Fruit fly (Drosophila melanogaster) whole organism, embryonic: Measurements from ENCODE around the gene Pvf2.
A peak's percentile ranks its signal among the peaks of the same experiment; 100 is the strongest.

Experiments used
- Abd-B ChIP-seq: fragments of 200-800 bp; sonication (Bioruptor generic); optimal IDR thresholded peaks from 2 replicates; lab custom pipeline; 2018; ENCODE audit warnings: missing biosample characterization, mild to moderate bottlenecking, missing genetic modification characterization, moderate library complexity
- Ada2b ChIP-seq: fragments of 200-800 bp; sonication (Bioruptor generic); IDR thresholded peaks from 2 replicates; pipeline ENCODE4 v1.3.6; 2022; ENCODE audit warnings: missing biosample characterization, missing genetic modification characterization
- CG10147 ChIP-seq: fragments of 200-800 bp; sonication (Bioruptor generic); optimal IDR thresholded peaks from 2 replicates; lab custom pipeline; 2019; ENCODE audit warnings: missing biosample characterization, mild to moderate bottlenecking, missing genetic modification characterization, moderate library complexity
- CG11504 ChIP-seq: fragments of 200-800 bp; sonication (Bioruptor generic); optimal IDR thresholded peaks from 3 replicates; lab custom pipeline; 2019; ENCODE audit warnings: missing biosample characterization, mild to moderate bottlenecking, missing genetic modification characterization, moderate library complexity
- CG11695 ChIP-seq: fragments of 200-800 bp; sonication (Bioruptor generic); IDR thresholded peaks from 3 replicates; pipeline ENCODE4 v1.3.6; 2022; ENCODE audit warnings: missing biosample characterization, missing genetic modification characterization
- CG12071 ChIP-seq: fragments of 200-800 bp; sonication (Bioruptor generic); optimal IDR thresholded peaks from 3 replicates; lab custom pipeline; 2018; ENCODE audit warnings: missing biosample characterization, mild to moderate bottlenecking, missing genetic modification characterization
- CG12391 ChIP-seq: fragments of 200-800 bp; sonication (Bioruptor generic); optimal IDR thresholded peaks from 3 replicates; lab custom pipeline; 2018; ENCODE audit warnings: missing biosample characterization, mild to moderate bottlenecking, missing genetic modification characterization, moderate library complexity
- CG13287 ChIP-seq: fragments of 200-800 bp; sonication (Bioruptor generic); IDR thresholded peaks from 2 replicates; pipeline ENCODE4 v1.3.6; 2022; ENCODE audit warnings: missing biosample characterization, missing genetic modification characterization; ENCODE audit not compliant: partially characterized antibody
- CG13624 ChIP-seq: fragments of 200-800 bp; sonication (Bioruptor generic); optimal IDR thresholded peaks from 2 replicates; lab custom pipeline; 2016; ENCODE audit warnings: missing biosample characterization, missing genetic modification characterization
- CG13775 ChIP-seq: fragments of 200-800 bp; sonication (Bioruptor generic); optimal IDR thresholded peaks from 3 replicates; lab custom pipeline; 2017; ENCODE audit warnings: missing biosample characterization, mild to moderate bottlenecking, missing genetic modification characterization
- CG14710 ChIP-seq: fragments of 200-800 bp; sonication (Bioruptor generic); optimal IDR thresholded peaks from 3 replicates; lab custom pipeline; 2019; ENCODE audit warnings: missing biosample characterization, mild to moderate bottlenecking, missing genetic modification characterization, moderate library complexity
- CG15011 ChIP-seq: fragments of 200-800 bp; sonication (Bioruptor generic); optimal IDR thresholded peaks from 3 replicates; lab custom pipeline; 2018; ENCODE audit warnings: missing biosample characterization, mild to moderate bottlenecking, missing genetic modification characterization
- CG15479 ChIP-seq: fragments of 200-800 bp; sonication (Bioruptor generic); optimal IDR thresholded peaks from 3 replicates; lab custom pipeline; 2019; ENCODE audit warnings: missing biosample characterization, mild to moderate bottlenecking, missing genetic modification characterization, moderate library complexity
- CG18262 ChIP-seq: fragments of 200-800 bp; optimal IDR thresholded peaks from 3 replicates; lab custom pipeline; 2019; ENCODE audit warnings: missing biosample characterization, mild to moderate bottlenecking, missing genetic modification characterization, moderate library complexity
- CG3726 ChIP-seq: fragments of 200-800 bp; sonication (Bioruptor generic); IDR thresholded peaks from 3 replicates; pipeline ENCODE4, ENCODE4 v1.3.6; 2022; ENCODE audit warnings: missing biosample characterization, missing genetic modification characterization
- CG4328 ChIP-seq: fragments of 200-800 bp; sonication (Bioruptor generic); optimal IDR thresholded peaks from 3 replicates; lab custom pipeline; 2017; ENCODE audit warnings: missing biosample characterization, missing genetic modification reagents, missing genetic modification characterization
- CG4854 ChIP-seq: fragments of 200-800 bp; sonication (Bioruptor generic); optimal IDR thresholded peaks from 2 replicates; lab custom pipeline; 2016; ENCODE audit warnings: missing biosample characterization, missing genetic modification characterization, inconsistent platforms
- CG6854 ChIP-seq: fragments of 200-800 bp; sonication (Bioruptor generic); optimal IDR thresholded peaks from 3 replicates; lab custom pipeline; 2017; ENCODE audit warnings: missing biosample characterization, mild to moderate bottlenecking, missing genetic modification characterization
- CG8765 ChIP-seq: fragments of 200-800 bp; sonication (Bioruptor generic); IDR thresholded peaks from 2 replicates; pipeline ENCODE4 v1.3.6; 2022; ENCODE audit warnings: missing biosample characterization, missing genetic modification characterization
- CG9797 ChIP-seq: fragments of 200-800 bp; sonication (Bioruptor generic); optimal IDR thresholded peaks from 3 replicates; lab custom pipeline; 2018; ENCODE audit warnings: missing biosample characterization, mild to moderate bottlenecking, missing genetic modification characterization
- Camta ChIP-seq: fragments of 200-800 bp; sonication (Bioruptor generic); optimal IDR thresholded peaks from 2 replicates; lab custom pipeline; 2016; ENCODE audit warnings: missing biosample characterization, missing genetic modification characterization
- Dad ChIP-seq: fragments of 200-800 bp; sonication (Bioruptor generic); optimal IDR thresholded peaks from 3 replicates; lab custom pipeline; 2016; ENCODE audit warnings: missing biosample characterization, missing genetic modification characterization
- Dll ChIP-seq: fragments of 200-800 bp; sonication (Bioruptor generic); IDR thresholded peaks from 4 replicates; pipeline ENCODE4 v1.3.6; 2022; ENCODE audit warnings: missing biosample characterization, missing genetic modification characterization; ENCODE audit not compliant: partially characterized antibody
- Dp ChIP-seq: fragments of 200-800 bp; sonication (Bioruptor generic); optimal IDR thresholded peaks from 2 replicates; lab custom pipeline; 2018; ENCODE audit warnings: missing biosample characterization, mild to moderate bottlenecking, missing genetic modification characterization, moderate library complexity
- H15 ChIP-seq: fragments of 200-800 bp; sonication (Bioruptor generic); IDR thresholded peaks from 3 replicates; pipeline ENCODE4 v1.3.6; 2022; ENCODE audit warnings: missing biosample characterization, missing genetic modification characterization
- MTF-1 ChIP-seq: fragments of 200-800 bp; sonication (Bioruptor generic); optimal IDR thresholded peaks from 2 replicates; lab custom pipeline; 2018; ENCODE audit warnings: missing biosample characterization, mild to moderate bottlenecking, missing genetic modification characterization, borderline replicate concordance
- Mes4 ChIP-seq: fragments of 200-800 bp; sonication (Bioruptor generic); optimal IDR thresholded peaks from 2 replicates; lab custom pipeline; 2016; ENCODE audit warnings: missing biosample characterization, missing genetic modification characterization
- Rfx ChIP-seq: fragments of 200-800 bp; sonication (Bioruptor generic); IDR thresholded peaks from 2 replicates; pipeline ENCODE4 v1.3.6; 2022; ENCODE audit warnings: missing biosample characterization, missing genetic modification characterization
- Spps ChIP-seq: fragments of 200-800 bp; sonication (Bioruptor generic); optimal IDR thresholded peaks from 2 replicates; lab custom pipeline; 2018; ENCODE audit warnings: missing biosample characterization, mild to moderate bottlenecking, missing genetic modification characterization
- Taf1 ChIP-seq: fragments of 200-800 bp; sonication (Bioruptor generic); IDR thresholded peaks from 2 replicates; pipeline ENCODE4 v1.3.6; 2022; ENCODE audit warnings: missing biosample characterization, missing genetic modification characterization
- crp ChIP-seq, 2 experiments: fragments of 200-800 bp; sonication (Bioruptor generic); optimal IDR thresholded peaks; 2 replicates in 1 of 2; 3 replicates in 1 of 2; lab custom pipeline; 2017; ENCODE audit warnings: missing biosample characterization in 2 of 2, missing genetic modification characterization in 2 of 2, mild to moderate bottlenecking in 1 of 2, moderate library complexity in 1 of 2
- cwo ChIP-seq: fragments of 200-800 bp; sonication (Bioruptor generic); optimal IDR thresholded peaks from 3 replicates; lab custom pipeline; 2017; ENCODE audit warnings: missing biosample characterization, missing genetic modification characterization, mild to moderate bottlenecking, moderate library complexity, missing genetic modification reagents
- dati ChIP-seq: fragments of 200-800 bp; sonication (Bioruptor generic); IDR thresholded peaks from 2 replicates; pipeline ENCODE4 v1.3.6; 2022; ENCODE audit warnings: missing biosample characterization, missing genetic modification characterization
- dm ChIP-seq: fragments of 200-800 bp; sonication (Bioruptor generic); optimal IDR thresholded peaks from 3 replicates; lab custom pipeline; 2016; ENCODE audit warnings: missing biosample characterization, missing genetic modification characterization
- fd102C ChIP-seq: fragments of 200-800 bp; sonication (Bioruptor generic); optimal IDR thresholded peaks from 2 replicates; lab custom pipeline; 2018; ENCODE audit warnings: missing biosample characterization, mild to moderate bottlenecking, missing genetic modification characterization, moderate library complexity
- gce ChIP-seq: fragments of 200-800 bp; sonication (Bioruptor generic); IDR thresholded peaks from 3 replicates; pipeline ENCODE4 v1.3.6; 2022; ENCODE audit warnings: missing biosample characterization, missing genetic modification characterization
- her ChIP-seq: fragments of 200-800 bp; sonication (Bioruptor generic); optimal IDR thresholded peaks from 2 replicates; lab custom pipeline; 2016; ENCODE audit warnings: missing biosample characterization, missing genetic modification characterization
- klu ChIP-seq: fragments of 200-800 bp; sonication (Bioruptor generic); IDR thresholded peaks from 2 replicates; pipeline ENCODE4 v1.3.6; 2022; ENCODE audit warnings: missing biosample characterization, missing genetic modification characterization
- mam ChIP-seq: fragments of 200-800 bp; sonication (Bioruptor generic); optimal IDR thresholded peaks from 3 replicates; lab custom pipeline; 2016; ENCODE audit warnings: missing biosample characterization, missing genetic modification characterization
- run ChIP-seq: fragments of 200-800 bp; sonication (Bioruptor generic); optimal IDR thresholded peaks from 3 replicates; lab custom pipeline; 2018; ENCODE audit warnings: missing biosample characterization, mild to moderate bottlenecking, missing genetic modification characterization
- seq ChIP-seq: fragments of 200-800 bp; sonication (Bioruptor generic); IDR thresholded peaks from 2 replicates; pipeline ENCODE4 v1.3.6; 2022; ENCODE audit warnings: missing biosample characterization, missing genetic modification characterization
- sim ChIP-seq: fragments of 200-800 bp; sonication (Bioruptor generic); IDR thresholded peaks from 2 replicates; pipeline ENCODE4 v1.3.6; 2022; ENCODE audit warnings: missing biosample characterization, missing genetic modification characterization
- sima ChIP-seq: fragments of 200-800 bp; sonication (Bioruptor generic); optimal IDR thresholded peaks from 2 replicates; lab custom pipeline; 2016; ENCODE audit warnings: missing biosample characterization, missing genetic modification characterization
- sob ChIP-seq: fragments of 200-800 bp; sonication (Bioruptor generic); IDR thresholded peaks from 2 replicates; pipeline ENCODE4 v1.3.6; 2022; ENCODE audit warnings: missing biosample characterization, missing genetic modification characterization
- sqz ChIP-seq: fragments of 200-800 bp; sonication (Bioruptor generic); optimal IDR thresholded peaks from 3 replicates; lab custom pipeline; 2018; ENCODE audit warnings: missing biosample characterization, mild to moderate bottlenecking, missing genetic modification characterization
- ssp ChIP-seq: fragments of 200-800 bp; sonication (Bioruptor generic); IDR thresholded peaks from 2 replicates; pipeline ENCODE4 v1.3.6; 2022; ENCODE audit warnings: missing biosample characterization, missing genetic modification characterization
- stwl ChIP-seq: fragments of 200-800 bp; sonication (Bioruptor generic); optimal IDR thresholded peaks from 3 replicates; lab custom pipeline; 2018; ENCODE audit warnings: missing biosample characterization, mild to moderate bottlenecking, missing genetic modification characterization, moderate library complexity
- tll ChIP-seq, 2 experiments: fragments of 200-800 bp in 1 of 2; fragments of >200 bp in 1 of 2; sonication (Bioruptor generic) in 1 of 2; optimal IDR thresholded peaks; 2 replicates each; lab custom pipeline; 2017 to 2019; ENCODE audit warnings: missing biosample characterization in 2 of 2, missing genetic modification characterization in 2 of 2, mild to moderate bottlenecking in 1 of 2, moderate library complexity in 1 of 2
- vfl ChIP-seq: fragments of 200-800 bp; sonication (Bioruptor generic); optimal IDR thresholded peaks from 2 replicates; lab custom pipeline; 2016; ENCODE audit warnings: missing biosample characterization, missing genetic modification characterization
- z ChIP-seq: fragments of 200-800 bp; sonication (Bioruptor generic); IDR thresholded peaks from 3 replicates; pipeline ENCODE4 v1.3.6; 2022; ENCODE audit warnings: missing biosample characterization, missing genetic modification characterization

Gene Pvf2

DNA sequence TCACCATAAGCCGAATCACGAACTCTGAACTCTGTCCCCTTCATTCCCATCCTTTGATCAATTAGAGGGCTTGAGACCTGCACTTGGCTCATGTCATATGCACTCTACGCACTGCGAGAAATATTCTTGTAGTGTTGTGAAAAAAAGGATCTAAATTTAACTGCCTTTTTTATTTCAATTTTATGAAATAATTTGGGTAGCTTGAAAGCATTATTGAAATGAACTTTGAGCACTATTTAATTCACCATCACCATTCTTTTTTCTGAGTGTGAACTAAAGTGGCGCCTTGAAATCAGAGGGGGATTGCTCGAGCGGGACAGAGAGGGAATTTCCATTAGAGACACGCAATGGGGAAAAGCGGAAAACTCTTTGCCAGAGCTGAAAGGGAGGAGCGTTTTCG is 39.3 kb upstream of the Pvf2 start (continued):
- TF ChIP-seq vfl (GFP tag; lab: Kevin White, UChicago), result no peak
- peak; percentile 83 for TF ChIP-seq Mes4 (GFP tag; lab: Kevin White, UChicago)
- peak; percentile 78 for TF ChIP-seq Camta (GFP tag; lab: Kevin White, UChicago)
- peak; percentile 78; the same call in 1 of the 3 replicates for TF ChIP-seq CG3726
- TF ChIP-seq H15 (GFP tag; lab: Robert Waterston, UW), result peak; percentile 84
- peak; percentile 32 for TF ChIP-seq mam
- peak; percentile 40; the same call in 1 of the 2 replicates for TF ChIP-seq seq
- TF ChIP-seq stwl (tag; lab: Kevin White, UChicago), result peak; percentile 50
- TF ChIP-seq Spps (tag; lab: Kevin White, UChicago), result peak; percentile 82
- TF ChIP-seq tll (GFP tag; optimal IDR thresholded peaks at IDR 0.05; lab: Kevin White, UChicago), result no peak
- TF ChIP-seq CG12391 (tag; lab: Kevin White, UChicago), result peak; percentile 88
- no peak for TF ChIP-seq CG15479 (GFP tag; lab: Kevin White, UChicago)
- TF ChIP-seq Abd-B (GFP tag; lab: Kevin White, UChicago), result peak; percentile 70
- TF ChIP-seq gce (GFP tag; lab: Robert Waterston, UW), result peak; percentile 74
- peak; percentile 75; the same call in 1 of the 2 replicates for TF ChIP-seq CG8765 (GFP tag; lab: Robert Waterston, UW)
- TF ChIP-seq Rfx, result no peak
- peak; percentile 18 for TF ChIP-seq CG10147 (GFP tag; lab: Kevin White, UChicago)
- no peak; the same call in none of the 2 replicates for TF ChIP-seq ssp (GFP tag; lab: Robert Waterston, UW)
- peak; percentile 9 for TF ChIP-seq CG4328 (GFP tag; lab: Kevin White, UChicago)
- TF ChIP-seq sob (GFP tag; lab: Robert Waterston, UW), result no peak
- TF ChIP-seq CG14710, result peak; percentile 92
- TF ChIP-seq CG6854 (GFP tag; lab: Kevin White, UChicago), result no peak
- TF ChIP-seq Dll, result no peak
- TF ChIP-seq sima (GFP tag; lab: Kevin White, UChicago), result peak; percentile 16
- TF ChIP-seq sim (GFP tag; lab: Robert Waterston, UW), result peak; percentile 79
- 0 out of 3 replicates have a peak, but pooled peaks have one; percentile 50 for TF ChIP-seq z (GFP tag; lab: Robert Waterston, UW)
- peak; percentile 82 for TF ChIP-seq CG11504
- TF ChIP-seq CG13775 (GFP tag; lab: Kevin White, UChicago), result peak; percentile 70
- no peak for TF ChIP-seq Dp
- peak; percentile 37 for TF ChIP-seq sqz
- TF ChIP-seq CG15011 (GFP tag; lab: Kevin White, UChicago), result no peak
- no peak for TF ChIP-seq CG13287 (GFP tag; lab: Robert Waterston, UW)
- 0 out of 2 replicates have a peak, but pooled peaks have one; percentile 31 for TF ChIP-seq klu
- peak; percentile 92 for TF ChIP-seq CG18262
- peak; percentile 25 for TF ChIP-seq MTF-1 (GFP tag; lab: Kevin White, UChicago)
- peak; percentile 77 for TF ChIP-seq Dad (GFP tag; lab: Kevin White, UChicago)
- no peak for TF ChIP-seq Taf1
- peak; percentile 57; the same call in 1 of the 2 replicates for TF ChIP-seq Ada2b (GFP tag; lab: Robert Waterston, UW)
- TF ChIP-seq CG12071 (GFP tag; lab: Kevin White, UChicago), result peak; percentile 46
- peak; percentile 62 for TF ChIP-seq fd102C (GFP tag; lab: Kevin White, UChicago)
- TF ChIP-seq CG11695, result peak; percentile 66; the same call in 2 of the 3 replicates
- peak; percentile 56 for TF ChIP-seq her
- peak; percentile 58 for TF ChIP-seq CG13624 (GFP tag; lab: Kevin White, UChicago)
- TF ChIP-seq dati, result no peak
- no peak for TF ChIP-seq run
- TF ChIP-seq cwo (GFP tag; lab: Kevin White, UChicago), result no peak
- no peak for TF ChIP-seq CG9797 (GFP tag; lab: Kevin White, UChicago)
- no peak for TF ChIP-seq crp (GFP tag; optimal IDR thresholded peaks at IDR 0.05; lab: Kevin White, UChicago)
- peak; percentile 58 for TF ChIP-seq dm
- TF ChIP-seq CG4854 (GFP tag; lab: Kevin White, UChicago), result peak; percentile 68
